Worm (Caenorhabditis elegans): ENCODE data around the gene C05C8.1.

Gene C05C8.1

DNA sequence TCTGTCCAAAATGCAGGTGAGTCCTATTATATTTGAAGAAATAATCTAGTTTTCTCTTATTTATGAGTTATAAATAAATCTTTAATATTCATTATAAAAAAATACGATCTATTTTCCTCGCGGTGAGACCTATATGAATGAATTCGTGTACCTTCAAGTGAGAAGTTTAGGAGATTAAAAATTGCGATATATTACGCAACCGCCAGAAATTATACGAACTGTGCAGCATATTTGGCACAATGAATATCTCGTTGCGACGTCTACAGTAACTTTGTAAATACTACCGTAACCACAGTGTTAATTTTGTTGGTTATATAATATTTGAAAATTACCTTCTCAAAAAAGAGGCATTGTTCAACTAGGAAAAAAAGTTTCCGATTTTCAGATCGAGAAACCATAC, 15.2 kb upstream of the C05C8.1 start:
- TF ChIP-seq unc-62 (GFP tag; optimal IDR thresholded peaks at IDR 0.05): no peak

DNA sequence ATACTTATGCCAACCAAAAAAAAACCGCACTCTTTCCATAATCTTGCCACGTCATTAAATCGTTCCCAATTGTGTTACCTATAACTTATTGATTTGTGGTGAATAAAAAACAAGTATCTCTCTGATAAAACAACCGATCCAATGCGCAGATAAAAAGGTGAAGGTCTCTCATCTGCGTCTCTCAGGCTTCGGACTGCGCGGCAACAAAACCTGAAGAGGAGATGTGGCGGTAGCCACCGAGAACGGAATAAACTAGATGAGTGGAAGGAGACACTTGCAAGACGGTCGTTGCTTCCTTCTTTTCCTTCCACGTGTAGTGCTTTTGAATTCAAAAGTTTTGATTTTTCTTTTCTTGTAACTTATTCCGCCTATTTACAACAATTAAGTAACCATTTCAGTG, 14.6 kb upstream of the C05C8.1 start, which contains the start of gene fkb-3:
Gene fkb-3, plus strand, starts transcription at position 277 of the 400 bp plus-strand sequence.
- no peak for TF ChIP-seq unc-62 (GFP tag; optimal IDR thresholded peaks at IDR 0.05)

DNA sequence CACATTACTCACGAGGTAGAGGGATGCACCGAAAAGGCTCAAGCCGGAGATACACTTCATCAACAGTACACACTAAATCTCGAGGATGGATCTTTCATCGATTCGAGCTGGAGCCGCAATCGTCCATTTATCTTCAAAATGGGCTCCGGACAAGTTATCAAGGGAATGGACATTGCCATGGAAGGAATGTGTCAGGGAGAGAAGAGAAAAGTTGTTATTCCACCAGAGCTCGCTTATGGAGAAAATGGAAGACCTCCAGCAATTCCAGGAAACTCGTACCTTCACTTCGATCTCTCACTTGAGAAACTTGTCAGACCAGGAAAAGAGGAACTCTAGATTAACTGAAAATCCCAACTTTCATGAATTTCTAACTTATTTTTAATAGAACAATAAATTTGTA, 13.7 kb upstream of the C05C8.1 start:
- no peak for TF ChIP-seq unc-62 (GFP tag; optimal IDR thresholded peaks at IDR 0.05)

DNA sequence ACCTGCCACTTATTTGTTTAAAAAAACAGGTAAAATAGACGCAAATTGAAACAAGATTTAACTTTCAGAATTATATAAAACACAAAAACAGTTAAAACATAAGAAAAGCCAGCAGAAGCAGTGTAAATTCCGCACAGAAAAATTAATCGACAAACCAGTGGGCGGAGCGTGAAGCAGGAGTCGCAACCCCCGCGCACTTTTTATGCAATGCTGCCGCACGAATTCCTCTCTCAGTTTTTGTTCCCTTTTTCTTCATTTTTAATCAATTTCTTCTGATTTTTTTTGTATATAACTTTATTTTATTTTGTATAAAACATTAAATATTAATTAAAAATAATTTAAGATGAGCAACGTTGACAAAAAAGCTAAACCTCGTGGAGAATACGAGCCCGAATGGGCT, 8.7 kb upstream of the C05C8.1 start, which contains the start of the genes gei-6 and krr-1:
Gene gei-6, minus strand, starts transcription at position 2 of the 400 bp plus-strand sequence.
Gene krr-1, plus strand, starts transcription at position 344 of the 400 bp plus-strand sequence.
- TF ChIP-seq unc-62 (GFP tag; optimal IDR thresholded peaks at IDR 0.05): no peak

DNA sequence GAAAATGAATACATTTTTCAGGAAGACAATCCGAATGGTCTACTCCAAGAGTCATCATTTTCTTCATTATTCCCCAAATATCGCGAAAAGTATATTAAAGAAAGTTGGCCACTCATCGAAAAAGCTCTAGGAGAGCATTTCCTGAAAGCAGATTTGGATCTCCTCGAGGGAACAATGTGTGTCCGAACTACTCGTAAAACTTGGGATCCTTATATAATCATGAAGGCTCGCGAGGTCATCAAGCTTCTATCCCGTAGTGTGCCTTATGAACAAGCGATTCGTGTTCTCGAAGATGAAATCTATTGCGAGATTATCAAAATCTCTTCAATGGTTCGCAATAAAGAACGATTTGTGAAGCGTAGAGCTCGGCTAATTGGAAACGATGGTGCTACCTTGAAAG, 8.0 kb upstream of the C05C8.1 start:
- TF ChIP-seq unc-62 (GFP tag; optimal IDR thresholded peaks at IDR 0.05): no peak

DNA sequence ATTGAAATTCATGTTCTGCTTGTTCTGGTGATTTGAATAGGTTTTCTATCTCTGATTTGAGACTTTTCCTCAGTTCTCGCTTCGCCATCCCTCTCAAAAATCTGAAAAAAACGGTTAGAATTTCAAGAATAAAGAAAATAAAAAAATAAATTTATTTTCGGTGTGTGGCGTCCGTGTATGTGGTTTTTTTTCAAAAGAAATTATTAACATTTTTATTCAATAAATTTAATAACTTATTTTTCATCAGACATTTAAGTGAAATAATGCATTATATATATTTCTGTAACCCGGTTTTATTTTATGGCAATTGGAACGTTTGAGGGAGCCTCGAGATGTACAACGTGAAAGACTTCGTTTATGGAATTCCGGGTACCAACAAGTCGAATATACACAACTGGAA, 4.8 kb upstream of the C05C8.1 start, which contains the start of gene C05C8.5:
Gene C05C8.5, minus strand, starts transcription at position 101 of the 400 bp plus-strand sequence.
- no peak for TF ChIP-seq unc-62 (GFP tag; optimal IDR thresholded peaks at IDR 0.05)

DNA sequence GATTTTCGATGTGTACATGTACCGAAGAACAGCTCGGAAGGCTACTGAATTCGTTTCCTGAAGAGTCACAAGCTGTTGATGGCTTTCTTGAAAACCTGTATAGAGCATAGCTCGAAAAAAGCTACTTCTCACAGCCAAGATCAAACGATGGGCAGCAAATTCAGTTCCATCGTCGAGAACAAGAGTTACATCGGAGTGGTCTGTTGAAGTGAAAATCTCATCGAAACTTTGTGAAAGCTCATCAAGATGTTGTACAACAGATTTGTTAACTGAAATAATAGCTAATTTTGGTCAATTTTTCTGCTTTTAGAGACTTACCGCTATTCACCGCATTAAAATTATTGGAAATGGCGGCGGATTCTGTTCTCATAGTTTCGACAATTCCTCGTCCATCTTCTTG, 2.9 kb upstream of the C05C8.1 start:
- no peak for TF ChIP-seq unc-62 (GFP tag; optimal IDR thresholded peaks at IDR 0.05)

DNA sequence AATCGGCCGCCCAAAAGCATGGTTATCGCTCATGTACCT, 2.7 kb upstream of the C05C8.1 start, which contains the start of gene hpo-9:
Gene hpo-9, minus strand, starts transcription at position 37 of the 39 bp plus-strand sequence.
- no peak for TF ChIP-seq unc-62 (GFP tag; optimal IDR thresholded peaks at IDR 0.05)

DNA sequence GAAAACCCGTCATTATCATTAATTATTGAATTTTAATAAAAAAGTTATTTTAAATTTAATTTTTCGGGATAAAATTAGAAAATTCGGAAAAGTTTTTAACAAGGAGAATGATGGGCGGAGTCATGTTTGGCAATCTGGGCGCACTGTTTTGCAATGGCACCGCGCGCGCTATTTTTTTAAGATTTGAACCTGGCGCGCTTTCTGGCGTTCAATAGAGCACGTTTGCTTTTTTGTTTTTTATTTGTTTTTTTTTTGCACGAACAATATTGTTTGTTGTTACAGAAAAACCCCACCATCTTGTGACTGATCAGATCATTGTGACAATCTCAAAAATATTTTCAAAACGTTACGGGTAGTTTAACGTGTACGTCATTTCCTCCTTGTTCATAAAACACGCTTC, 2.4 kb upstream of the C05C8.1 start, which contains the start of gene hyls-1:
Gene hyls-1, plus strand, starts transcription at position 249 of the 400 bp plus-strand sequence.
- TF ChIP-seq unc-62 (GFP tag; optimal IDR thresholded peaks at IDR 0.05): no peak

DNA sequence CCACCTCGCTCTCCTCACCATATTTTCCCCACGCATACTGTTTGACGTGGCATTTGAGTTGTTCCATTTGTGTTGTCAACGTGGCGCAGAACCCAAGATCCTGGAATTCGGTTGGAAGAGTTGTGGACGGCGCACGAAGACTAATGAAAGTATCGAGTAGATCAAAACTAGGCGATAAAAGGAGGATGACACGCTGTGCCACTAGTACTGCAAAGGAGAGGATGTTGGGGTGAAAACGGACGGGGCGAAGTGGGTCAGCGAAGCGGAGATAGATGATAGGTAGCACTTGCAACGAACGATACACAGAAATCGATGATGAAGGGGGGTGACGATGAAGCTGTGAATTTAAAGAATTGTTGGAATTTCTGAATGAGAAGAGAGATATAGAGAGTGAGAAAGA, 7.4 kb downstream of the C05C8.1 start, which contains the start of gene C05C8.7:
Gene C05C8.7, minus strand, starts transcription at position 100 of the 400 bp plus-strand sequence.
- TF ChIP-seq unc-62 (GFP tag; optimal IDR thresholded peaks at IDR 0.05): no peak

DNA sequence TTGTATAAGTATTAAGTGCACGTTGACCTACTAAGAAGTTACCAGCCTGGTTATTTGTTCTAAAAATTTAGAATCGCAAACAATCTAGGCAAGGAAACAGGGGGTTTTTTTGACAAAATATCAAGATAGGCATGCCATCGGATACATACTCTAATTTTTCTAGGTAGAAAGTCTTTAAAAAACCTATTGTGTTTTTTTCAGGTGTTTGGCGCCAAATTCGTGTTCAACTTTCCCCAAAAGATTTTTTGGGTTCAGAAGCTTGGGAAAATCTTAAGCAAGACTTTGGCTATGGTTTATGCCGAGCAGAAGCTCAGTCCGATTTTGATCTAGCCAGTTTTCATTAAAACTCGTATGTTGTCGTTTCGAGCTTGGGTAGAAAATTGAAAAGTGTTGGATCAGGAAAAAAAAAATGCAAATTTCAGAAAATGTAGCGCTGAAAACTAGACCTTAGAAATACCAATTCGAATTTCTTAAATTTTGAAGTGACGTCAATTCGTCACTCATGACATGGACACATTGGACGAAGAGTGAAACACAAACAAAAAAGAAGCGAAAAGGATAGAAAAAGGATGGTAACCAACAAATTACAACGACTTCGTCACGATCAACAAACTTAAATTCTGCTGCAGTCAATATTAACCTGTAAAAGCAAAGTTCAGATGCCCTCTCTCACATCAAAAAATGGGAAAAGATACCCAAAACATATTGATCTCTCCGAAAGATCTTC, 8.8 kb downstream of the C05C8.1 start:
- no peak for TF ChIP-seq unc-62 (GFP tag; optimal IDR thresholded peaks at IDR 0.05)

DNA sequence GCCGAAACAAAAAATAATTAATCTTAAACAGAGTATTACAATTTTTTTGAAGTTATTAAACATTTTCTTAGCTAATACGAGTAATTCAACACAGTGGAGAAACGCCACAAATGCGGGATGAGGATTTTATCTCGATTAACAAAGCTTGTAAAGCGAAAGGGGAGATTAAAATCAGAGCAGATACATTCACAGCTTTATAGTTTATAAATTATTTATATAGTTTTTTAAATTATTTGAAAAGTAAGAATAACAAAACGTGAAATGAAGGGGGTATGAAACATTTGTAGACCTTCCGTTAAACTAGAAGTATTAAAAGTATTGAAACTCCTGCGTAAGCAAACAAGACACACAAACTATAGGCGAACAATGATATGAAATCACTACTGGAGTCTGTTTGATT, 15.5 kb downstream of the C05C8.1 start, which contains the start of gene C05C8.8:
Gene C05C8.8, minus strand, starts transcription at position 101 of the 400 bp plus-strand sequence.
- TF ChIP-seq unc-62 (GFP tag; optimal IDR thresholded peaks at IDR 0.05): no peak

DNA sequence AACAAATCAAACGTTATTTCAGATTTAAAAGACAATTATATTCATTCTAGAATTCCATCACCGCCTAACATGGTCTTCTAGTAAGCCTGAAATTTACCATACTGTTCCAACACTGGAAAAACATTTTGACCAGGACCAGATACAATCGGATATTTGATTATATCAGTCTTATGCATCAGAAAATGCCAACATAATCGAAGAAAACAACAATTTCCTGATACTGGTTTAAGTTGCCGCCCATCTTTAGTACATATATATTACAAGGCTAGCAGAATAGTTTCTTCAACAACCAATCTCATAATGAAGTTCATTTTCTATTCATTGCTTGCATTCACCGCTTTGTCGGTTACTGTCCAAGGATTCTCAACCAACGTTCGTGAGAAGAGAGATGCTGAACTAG, 19.4 kb downstream of the C05C8.1 start, which contains the start of gene C13A2.12:
Gene C13A2.12, plus strand, starts transcription at position 301 of the 400 bp plus-strand sequence.
- TF ChIP-seq unc-62 (GFP tag; optimal IDR thresholded peaks at IDR 0.05): no peak

DNA sequence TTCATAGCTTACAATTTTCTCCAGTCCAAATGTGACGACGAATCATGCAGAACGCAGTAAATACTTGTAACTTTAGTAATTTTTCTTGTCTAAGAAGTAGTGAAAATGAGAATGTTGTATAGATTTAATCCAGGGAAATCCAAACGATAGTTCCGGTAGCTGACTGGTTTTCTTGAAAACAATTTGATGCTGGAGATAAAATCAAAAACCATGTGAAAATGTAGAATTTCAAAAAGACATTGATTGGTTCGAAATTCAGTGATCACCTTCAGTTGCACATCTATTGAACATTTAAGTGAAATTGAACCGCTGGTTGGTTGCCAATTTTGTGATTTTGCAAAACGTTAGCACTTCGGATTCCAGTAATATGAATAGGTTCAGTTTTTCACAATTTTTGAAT, 24.5 kb downstream of the C05C8.1 start, which contains the start of gene C13A2.9:
Gene C13A2.9, minus strand, starts transcription at position 101 of the 400 bp plus-strand sequence.
- TF ChIP-seq unc-62 (GFP tag; optimal IDR thresholded peaks at IDR 0.05): no peak

DNA sequence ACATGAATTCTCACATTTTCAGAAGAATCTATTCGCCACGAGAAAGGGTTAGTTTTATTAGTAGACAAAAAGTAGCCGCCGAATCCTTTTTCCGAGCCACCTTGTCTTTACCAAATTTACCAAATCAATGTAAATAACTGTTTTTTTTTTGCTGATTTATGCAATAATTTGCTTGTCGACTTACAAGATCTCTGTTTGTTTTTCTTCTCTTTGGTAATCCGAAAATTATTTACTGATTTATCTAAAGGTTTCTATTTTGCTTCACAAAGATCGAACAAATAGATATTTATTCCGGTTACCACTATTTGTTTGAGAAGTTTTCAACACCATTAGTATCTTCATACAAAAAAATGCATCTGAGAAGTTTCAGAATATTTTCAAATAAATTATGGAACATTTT, 26.4 kb downstream of the C05C8.1 start, which contains the start of gene C13A2.7:
Gene C13A2.7, plus strand, starts transcription at position 301 of the 400 bp plus-strand sequence.
- no peak for TF ChIP-seq unc-62 (GFP tag; optimal IDR thresholded peaks at IDR 0.05)

DNA sequence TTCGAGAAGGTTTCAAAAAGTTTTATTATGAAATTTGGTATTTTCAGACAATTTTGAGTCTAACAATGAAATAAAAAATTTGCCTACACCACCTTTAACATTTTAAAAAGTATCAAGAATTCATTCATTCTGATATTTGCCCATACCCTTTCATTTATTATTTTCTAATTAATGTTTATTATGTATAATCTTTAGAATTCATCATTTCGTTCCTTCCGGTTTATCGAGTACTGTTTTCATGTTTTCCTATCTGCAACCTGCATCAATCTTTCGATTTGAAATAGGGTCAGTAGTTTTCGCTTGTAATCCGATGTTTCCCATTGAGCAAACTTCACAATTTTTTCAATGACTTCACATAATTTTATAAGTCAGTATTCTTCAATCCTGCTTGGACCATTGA, 29.8 kb downstream of the C05C8.1 start, which contains the start of gene C13A2.6:
Gene C13A2.6, plus strand, starts transcription at position 301 of the 400 bp plus-strand sequence.
- no peak for TF ChIP-seq unc-62 (GFP tag; optimal IDR thresholded peaks at IDR 0.05)

DNA sequence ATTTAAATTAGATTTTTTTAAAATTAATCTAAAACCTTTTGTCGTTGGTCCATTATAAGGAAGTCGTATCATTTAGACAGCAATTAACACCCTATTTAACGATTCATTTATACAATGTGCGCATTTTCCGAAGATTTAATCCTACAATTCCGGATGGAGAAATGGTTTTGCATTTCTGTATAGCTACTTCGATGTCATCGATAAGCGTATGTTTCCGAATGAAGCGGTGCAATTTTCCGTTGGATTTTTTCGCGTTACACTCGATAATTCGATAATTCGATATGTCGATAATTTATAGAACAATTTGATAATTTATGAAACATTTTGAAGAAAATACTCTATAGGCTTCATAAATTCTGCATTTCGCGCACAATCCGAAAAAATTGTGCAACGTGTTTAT, 35.4 kb downstream of the C05C8.1 start, which contains the start of gene C13A2.10:
Gene C13A2.10, minus strand, starts transcription at position 101 of the 400 bp plus-strand sequence.
- no peak for TF ChIP-seq unc-62 (GFP tag; optimal IDR thresholded peaks at IDR 0.05)
